Fruit fly (Drosophila melanogaster) whole organism, embryonic: ENCODE results near the gene h-cup.

Experiments used
- Aef1 ChIP-seq: fragments of 200-800 bp; sonication (Bioruptor generic); IDR thresholded peaks from 3 replicates; pipeline ENCODE4 v1.3.6; 2022; ENCODE audit warnings: missing biosample characterization, missing genetic modification characterization
- Asciz ChIP-seq: fragments of 200-800 bp; sonication (Bioruptor generic); optimal IDR thresholded peaks from 2 replicates; lab custom pipeline; 2017; ENCODE audit warnings: missing biosample characterization, mild to moderate bottlenecking, missing genetic modification characterization, missing genetic modification reagents
- CG10959 ChIP-seq: fragments of 200-800 bp; sonication (Bioruptor generic); IDR thresholded peaks from 2 replicates; pipeline ENCODE4 v1.3.6; 2022; ENCODE audit warnings: missing biosample characterization, missing genetic modification characterization
- CG11695 ChIP-seq: fragments of 200-800 bp; sonication (Bioruptor generic); IDR thresholded peaks from 3 replicates; pipeline ENCODE4 v1.3.6; 2022; ENCODE audit warnings: missing biosample characterization, missing genetic modification characterization
- CG12071 ChIP-seq: fragments of 200-800 bp; sonication (Bioruptor generic); optimal IDR thresholded peaks from 3 replicates; lab custom pipeline; 2018; ENCODE audit warnings: missing biosample characterization, mild to moderate bottlenecking, missing genetic modification characterization
- CG13123 ChIP-seq: fragments of 200-800 bp; sonication (Bioruptor generic); optimal IDR thresholded peaks from 2 replicates; lab custom pipeline; 2016; ENCODE audit warnings: missing biosample characterization, missing genetic modification characterization
- CG13296 ChIP-seq: fragments of 200-800 bp; sonication (Bioruptor generic); optimal IDR thresholded peaks from 3 replicates; lab custom pipeline; 2018; ENCODE audit warnings: missing biosample characterization, mild to moderate bottlenecking, missing genetic modification characterization
- CG14014 ChIP-seq: fragments of 200-800 bp; sonication (Bioruptor generic); IDR thresholded peaks from 2 replicates; pipeline ENCODE4 v1.3.6; 2022; ENCODE audit warnings: missing biosample characterization, missing genetic modification characterization
- CG14050 ChIP-seq: fragments of 200-800 bp; sonication (Bioruptor generic); IDR thresholded peaks from 3 replicates; pipeline ENCODE4 v1.3.6; 2022; ENCODE audit warnings: missing biosample characterization, missing genetic modification characterization
- CG2202 ChIP-seq: fragments of 200-800 bp; sonication (Bioruptor generic); optimal IDR thresholded peaks from 2 replicates; lab custom pipeline; 2018; ENCODE audit warnings: missing biosample characterization, mild to moderate bottlenecking, missing genetic modification characterization
- CG32532 ChIP-seq: fragments of 200-800 bp; sonication (Bioruptor generic); IDR thresholded peaks from 2 replicates; pipeline ENCODE4 v1.3.6; 2022; ENCODE audit warnings: missing biosample characterization, missing genetic modification characterization
- CG3838 ChIP-seq: fragments of 200-800 bp; sonication (Bioruptor generic); optimal IDR thresholded peaks from 3 replicates; lab custom pipeline; 2016; ENCODE audit warnings: missing biosample characterization, missing genetic modification characterization
- CG4820 ChIP-seq: fragments of 200-800 bp; sonication (Bioruptor generic); optimal IDR thresholded peaks from 3 replicates; lab custom pipeline; 2016; ENCODE audit warnings: missing biosample characterization, missing genetic modification characterization
- CG6175 ChIP-seq: fragments of 200-800 bp; sonication (Bioruptor generic); IDR thresholded peaks from 3 replicates; pipeline ENCODE4 v1.3.6; 2022; ENCODE audit warnings: missing biosample characterization, missing genetic modification characterization
- CkIIα-i1 ChIP-seq: fragments of 200-800 bp; sonication (Bioruptor generic); IDR thresholded peaks from 2 replicates; pipeline ENCODE4 v1.3.6; 2022; ENCODE audit warnings: missing biosample characterization, missing genetic modification characterization
- D19A ChIP-seq: fragments of 200-800 bp; optimal IDR thresholded peaks from 3 replicates; lab custom pipeline; 2019; ENCODE audit warnings: missing biosample characterization, mild to moderate bottlenecking, missing genetic modification characterization, moderate library complexity
- E2f2 ChIP-seq: fragments of 200-800 bp; sonication (Bioruptor generic); IDR thresholded peaks from 2 replicates; pipeline ENCODE4 v1.3.6; 2022; ENCODE audit warnings: missing biosample characterization, missing genetic modification characterization
- Eip74EF ChIP-seq, 2 experiments: fragments of 200-800 bp in 1 of 2; fragments of >200 bp in 1 of 2; sonication (Bioruptor generic) in 1 of 2; optimal IDR thresholded peaks; 2 replicates each; lab custom pipeline; 2017 to 2019; ENCODE audit warnings: missing biosample characterization in 2 of 2, missing genetic modification characterization in 2 of 2, mild to moderate bottlenecking in 1 of 2, moderate library complexity in 1 of 2
- HLH4C ChIP-seq: fragments of 200-800 bp; sonication (Bioruptor generic); IDR thresholded peaks from 3 replicates; pipeline ENCODE4 v1.3.6; 2022; ENCODE audit warnings: missing biosample characterization, missing genetic modification characterization; ENCODE audit not compliant: partially characterized antibody
- Jarid2 ChIP-seq: fragments of 200-800 bp; sonication (Bioruptor generic); optimal IDR thresholded peaks from 3 replicates; lab custom pipeline; 2017; ENCODE audit warnings: mild to moderate bottlenecking, missing biosample characterization, missing genetic modification reagents, missing genetic modification characterization
- Max ChIP-seq: fragments of 200-800 bp; sonication (Bioruptor generic); optimal IDR thresholded peaks from 2 replicates; lab custom pipeline; 2016; ENCODE audit warnings: missing biosample characterization, mild to moderate bottlenecking, missing genetic modification characterization
- NC2α ChIP-seq: fragments of 200-800 bp; sonication (Bioruptor generic); optimal IDR thresholded peaks from 2 replicates; lab custom pipeline; 2016; ENCODE audit warnings: missing biosample characterization, missing genetic modification characterization
- Optix ChIP-seq: fragments of 200-800 bp; sonication (Bioruptor generic); IDR thresholded peaks from 3 replicates; pipeline ENCODE4 v1.3.6; 2022; ENCODE audit warnings: missing biosample characterization, missing genetic modification characterization
- Poxn ChIP-seq: fragments of 200-800 bp; sonication (Bioruptor generic); IDR thresholded peaks from 2 replicates; pipeline ENCODE4 v1.3.6; 2022; ENCODE audit warnings: missing biosample characterization, missing genetic modification characterization
- Rx ChIP-seq: fragments of 200-800 bp; sonication (Bioruptor generic); IDR thresholded peaks from 2 replicates; pipeline ENCODE4 v1.3.6; 2022; ENCODE audit warnings: missing biosample characterization, missing genetic modification characterization
- Side ChIP-seq: fragments of 200-800 bp; sonication (Bioruptor generic); optimal IDR thresholded peaks from 2 replicates; lab custom pipeline; 2016; ENCODE audit warnings: missing biosample characterization, missing genetic modification characterization
- Ssrp ChIP-seq: fragments of 200-800 bp; sonication (Bioruptor generic); optimal IDR thresholded peaks from 2 replicates; lab custom pipeline; 2018; ENCODE audit warnings: missing biosample characterization, mild to moderate bottlenecking, missing genetic modification characterization, moderate library complexity
- Vsx1 ChIP-seq: fragments of 200-800 bp; sonication (Bioruptor generic); optimal IDR thresholded peaks from 2 replicates; lab custom pipeline; 2017; ENCODE audit warnings: missing biosample characterization, mild to moderate bottlenecking, missing genetic modification characterization, missing genetic modification reagents
- ac ChIP-seq: fragments of 200-800 bp; sonication (Bioruptor generic); optimal IDR thresholded peaks from 3 replicates; lab custom pipeline; 2017; ENCODE audit warnings: missing biosample characterization, mild to moderate bottlenecking, missing genetic modification characterization
- ato ChIP-seq: fragments of 200-800 bp; sonication (Bioruptor generic); IDR thresholded peaks from 2 replicates; pipeline ENCODE4 v1.3.6; 2022; ENCODE audit warnings: missing biosample characterization, missing genetic modification characterization; ENCODE audit not compliant: partially characterized antibody
- da ChIP-seq: fragments of 200-800 bp; sonication (Bioruptor generic); optimal IDR thresholded peaks from 2 replicates; lab custom pipeline; 2016; ENCODE audit warnings: missing biosample characterization, missing genetic modification characterization
- danr ChIP-seq: fragments of 200-800 bp; sonication (Bioruptor generic); IDR thresholded peaks from 2 replicates; pipeline ENCODE4 v1.3.6; 2022; ENCODE audit warnings: missing biosample characterization, missing genetic modification characterization
- eve ChIP-seq, 2 experiments: fragments of >200 bp; optimal IDR thresholded peaks; 2 replicates each; lab custom pipeline; 2017; ENCODE audit warnings: missing biosample characterization in 2 of 2, missing genetic modification characterization in 2 of 2
- ewg ChIP-seq: fragments of 200-800 bp; sonication (Bioruptor generic); optimal IDR thresholded peaks from 3 replicates; lab custom pipeline; 2017; ENCODE audit warnings: mild to moderate bottlenecking, missing biosample characterization, missing genetic modification reagents, missing genetic modification characterization
- gcm ChIP-seq: fragments of 200-800 bp; sonication (Bioruptor generic); optimal IDR thresholded peaks from 2 replicates; lab custom pipeline; 2019; ENCODE audit warnings: missing biosample characterization, mild to moderate bottlenecking, missing genetic modification characterization, moderate library complexity
- her ChIP-seq: fragments of 200-800 bp; sonication (Bioruptor generic); optimal IDR thresholded peaks from 2 replicates; lab custom pipeline; 2016; ENCODE audit warnings: missing biosample characterization, missing genetic modification characterization
- inv ChIP-seq: fragments of 200-800 bp; sonication (Bioruptor generic); IDR thresholded peaks from 2 replicates; pipeline ENCODE4 v1.3.6; 2022; ENCODE audit warnings: missing biosample characterization, missing genetic modification characterization; ENCODE audit not compliant: partially characterized antibody
- lola ChIP-seq, 3 experiments: fragments of >200 bp in 2 of 3; fragments of 200-800 bp in 1 of 3; sonication (Bioruptor generic) in 1 of 3; optimal IDR thresholded peaks; 2 replicates each; lab custom pipeline; 2017 to 2019; ENCODE audit warnings: missing biosample characterization in 3 of 3, missing genetic modification characterization in 3 of 3, mild to moderate bottlenecking in 1 of 3, moderate library complexity in 1 of 3
- nau ChIP-seq: fragments of 200-800 bp; sonication (Bioruptor generic); optimal IDR thresholded peaks from 3 replicates; lab custom pipeline; 2017; ENCODE audit warnings: missing biosample characterization, mild to moderate bottlenecking, missing genetic modification characterization, missing genetic modification reagents
- pb ChIP-seq: fragments of 200-800 bp; sonication (Bioruptor generic); optimal IDR thresholded peaks from 3 replicates; lab custom pipeline; 2016; ENCODE audit warnings: missing biosample characterization, missing genetic modification characterization
- prd ChIP-seq, 3 experiments: fragments of >200 bp in 2 of 3; fragments of 200-800 bp in 1 of 3; sonication (Bioruptor generic) in 1 of 3; optimal IDR thresholded peaks in 2 of 3; IDR thresholded peaks in 1 of 3; 2 replicates in 2 of 3; 3 replicates in 1 of 3; pipeline versions ENCODE4 v1.3.6 to Lab custom; 2017 to 2022; ENCODE audit warnings: missing biosample characterization in 1 of 3, missing genetic modification characterization in 1 of 3
- salm ChIP-seq: fragments of 200-800 bp; sonication (Bioruptor generic); optimal IDR thresholded peaks from 2 replicates; lab custom pipeline; 2018; ENCODE audit warnings: missing biosample characterization, mild to moderate bottlenecking, missing genetic modification characterization
- sqz ChIP-seq: fragments of 200-800 bp; sonication (Bioruptor generic); optimal IDR thresholded peaks from 3 replicates; lab custom pipeline; 2018; ENCODE audit warnings: missing biosample characterization, mild to moderate bottlenecking, missing genetic modification characterization
- tll ChIP-seq, 2 experiments: fragments of 200-800 bp in 1 of 2; fragments of >200 bp in 1 of 2; sonication (Bioruptor generic) in 1 of 2; optimal IDR thresholded peaks; 2 replicates each; lab custom pipeline; 2017 to 2019; ENCODE audit warnings: missing biosample characterization in 2 of 2, missing genetic modification characterization in 2 of 2, mild to moderate bottlenecking in 1 of 2, moderate library complexity in 1 of 2
- unpg ChIP-seq: fragments of 200-800 bp; sonication (Bioruptor generic); optimal IDR thresholded peaks from 3 replicates; lab custom pipeline; 2018; ENCODE audit warnings: missing biosample characterization, mild to moderate bottlenecking, missing genetic modification characterization, moderate library complexity
- vfl ChIP-seq: fragments of 200-800 bp; sonication (Bioruptor generic); optimal IDR thresholded peaks from 2 replicates; lab custom pipeline; 2016; ENCODE audit warnings: missing biosample characterization, missing genetic modification characterization
- vnd ChIP-seq: fragments of 200-800 bp; sonication (Bioruptor generic); IDR thresholded peaks from 3 replicates; pipeline ENCODE4 v1.3.6; 2022; ENCODE audit warnings: missing biosample characterization, missing genetic modification characterization; ENCODE audit not compliant: partially characterized antibody
- zf30C ChIP-seq: fragments of 200-800 bp; sonication (Bioruptor generic); optimal IDR thresholded peaks from 3 replicates; lab custom pipeline; 2018; ENCODE audit warnings: missing biosample characterization, mild to moderate bottlenecking, missing genetic modification characterization

h-cup gene

dm6 chr3R:15418824-15419530 lies 36.2 kb upstream of the h-cup start (continued):
- TF ChIP-seq vfl = no peak
- no peak for TF ChIP-seq HLH4C (GFP tag; lab: Robert Waterston, UW)
- no peak for TF ChIP-seq eve (GFP tag; optimal IDR thresholded peaks at IDR 0.05; lab: Kevin White, UChicago)
- TF ChIP-seq Poxn (GFP tag; lab: Robert Waterston, UW) = no peak
- no peak for TF ChIP-seq NC2α (GFP tag; lab: Kevin White, UChicago)
- no peak for TF ChIP-seq da (GFP tag; lab: Kevin White, UChicago)
- TF ChIP-seq Max = peak; percentile 38
- TF ChIP-seq CG11695 = peak; percentile 77
- peak; percentile 46 for TF ChIP-seq CG13296 (GFP tag; lab: Kevin White, UChicago)
- TF ChIP-seq Eip74EF (GFP tag; optimal IDR thresholded peaks at IDR 0.05; lab: Kevin White, UChicago) = no peak
- 0 out of 2 replicates have a peak, but pooled peaks have one; percentile 32 for TF ChIP-seq Rx (GFP tag; lab: Robert Waterston, UW)
- TF ChIP-seq ato = no peak
- peak; percentile 31; the same call in 1 of the 2 replicates for TF ChIP-seq E2f2 (GFP tag; lab: Robert Waterston, UW)
- TF ChIP-seq zf30C (GFP tag; lab: Kevin White, UChicago) = peak; percentile 94
- TF ChIP-seq Ssrp (tag; lab: Kevin White, UChicago) = peak; percentile 88
- no peak for TF ChIP-seq her (GFP tag; lab: Kevin White, UChicago)
- no peak for TF ChIP-seq inv
- TF ChIP-seq Asciz (GFP tag; lab: Kevin White, UChicago) = peak; percentile 60
- TF ChIP-seq danr (GFP tag; lab: Robert Waterston, UW) = no peak
- TF ChIP-seq ewg (GFP tag; lab: Kevin White, UChicago) = peak; percentile 13
- 0 out of 2 replicates have a peak, but pooled peaks have one; percentile 13 for TF ChIP-seq CG32532 (GFP tag; lab: Robert Waterston, UW)
- no peak for TF ChIP-seq Side
- TF ChIP-seq lola (GFP tag; optimal IDR thresholded peaks at IDR 0.05; lab: Kevin White, UChicago) = peak in 1 of 3 experiments; percentile 96
- TF ChIP-seq prd (optimal IDR thresholded peaks at IDR 0.05; lab: Kevin White, UChicago) = no peak
- TF ChIP-seq prd (GFP tag; IDR thresholded peaks at IDR 0.05; lab: Robert Waterston, UW) = peak; percentile 71; the same call in 2 of the 3 replicates
- TF ChIP-seq sqz (GFP tag; lab: Kevin White, UChicago) = peak; percentile 32
- peak; percentile 75 for TF ChIP-seq Vsx1 (GFP tag; lab: Kevin White, UChicago)
- TF ChIP-seq CG14014 (GFP tag; lab: Robert Waterston, UW) = no peak; the same call in 1 of the 2 replicates
- TF ChIP-seq tll (GFP tag; optimal IDR thresholded peaks at IDR 0.05; lab: Kevin White, UChicago) = peak in 1 of 2 experiments; percentile 50
- no peak for TF ChIP-seq CG3838 (GFP tag; lab: Kevin White, UChicago)
- TF ChIP-seq CG2202 (tag; lab: Kevin White, UChicago) = peak; percentile 52
- no peak for TF ChIP-seq CG10959 (GFP tag; lab: Robert Waterston, UW)
- no peak for TF ChIP-seq CG6175
- TF ChIP-seq unpg (GFP tag; lab: Kevin White, UChicago) = peak; percentile 78
- TF ChIP-seq Aef1 = no peak
- TF ChIP-seq vnd (GFP tag; lab: Robert Waterston, UW) = no peak
- no peak for TF ChIP-seq pb
- peak; percentile 49 for TF ChIP-seq salm
- TF ChIP-seq Jarid2 (GFP tag; lab: Kevin White, UChicago) = peak; percentile 9
- peak; percentile 81 for TF ChIP-seq gcm
- peak; percentile 66 for TF ChIP-seq CG4820 (GFP tag; lab: Kevin White, UChicago)
- TF ChIP-seq CG14050 (GFP tag; lab: Robert Waterston, UW) = no peak
- no peak for TF ChIP-seq CG12071 (GFP tag; lab: Kevin White, UChicago)
- peak; percentile 91 for TF ChIP-seq D19A (tag; lab: Kevin White, UChicago)
- peak; percentile 59 for TF ChIP-seq ac
- peak; percentile 29 for TF ChIP-seq nau (GFP tag; lab: Kevin White, UChicago)
- no peak for TF ChIP-seq CkIIα-i1
- no peak for TF ChIP-seq Optix (GFP tag; lab: Robert Waterston, UW)
- peak; percentile 50 for TF ChIP-seq CG13123 (GFP tag; lab: Kevin White, UChicago)
